Fruit fly (Drosophila melanogaster) whole organism, embryonic: Measurements from ENCODE around the gene nonC.

Experiments
- Ada2b ChIP-seq: fragments of 200-800 bp; sonication (Bioruptor generic); IDR thresholded peaks from 2 replicates; pipeline ENCODE4 v1.3.6; 2022; ENCODE audit warnings: missing biosample characterization, missing genetic modification characterization
- CG15073 ChIP-seq: fragments of 200-800 bp; sonication (Bioruptor generic); optimal IDR thresholded peaks from 2 replicates; lab custom pipeline; 2016; ENCODE audit warnings: missing biosample characterization, missing genetic modification characterization
- CG31388 ChIP-seq: fragments of 200-800 bp; sonication (Bioruptor generic); optimal IDR thresholded peaks from 2 replicates; lab custom pipeline; 2016; ENCODE audit warnings: missing biosample characterization, missing genetic modification characterization
- CG3163 ChIP-seq: fragments of 200-800 bp; sonication (Bioruptor generic); optimal IDR thresholded peaks from 3 replicates; lab custom pipeline; 2016; ENCODE audit warnings: missing biosample characterization, missing genetic modification characterization
- CG34422 ChIP-seq: fragments of 200-800 bp; sonication (Bioruptor generic); IDR thresholded peaks from 3 replicates; pipeline ENCODE4 v1.3.6; 2022; ENCODE audit warnings: missing biosample characterization, missing genetic modification characterization
- CG4328 ChIP-seq: fragments of 200-800 bp; sonication (Bioruptor generic); optimal IDR thresholded peaks from 3 replicates; lab custom pipeline; 2017; ENCODE audit warnings: missing biosample characterization, missing genetic modification reagents, missing genetic modification characterization
- CG8089 ChIP-seq: fragments of 200-800 bp; sonication (Bioruptor generic); optimal IDR thresholded peaks from 3 replicates; lab custom pipeline; 2016; ENCODE audit warnings: missing biosample characterization, missing genetic modification characterization
- Ravus ChIP-seq: fragments of 200-800 bp; sonication (Bioruptor generic); IDR thresholded peaks from 2 replicates; pipeline ENCODE4 v1.3.6; 2022; ENCODE audit warnings: missing biosample characterization, missing genetic modification characterization
- Sin3A ChIP-seq: fragments of >200 bp; optimal IDR thresholded peaks from 2 replicates; lab custom pipeline; 2018
- az2 ChIP-seq: fragments of 200-800 bp; sonication (Bioruptor generic); optimal IDR thresholded peaks from 3 replicates; lab custom pipeline; 2016; ENCODE audit warnings: missing biosample characterization, missing genetic modification characterization
- lov ChIP-seq, 2 experiments: fragments of 200-800 bp in 1 of 2; fragments of >200 bp in 1 of 2; sonication (Bioruptor generic) in 1 of 2; IDR thresholded peaks in 1 of 2; optimal IDR thresholded peaks in 1 of 2; 2 replicates in 1 of 2; 3 replicates in 1 of 2; pipeline versions ENCODE4 v1.3.6 to Lab custom; 2017 to 2022; ENCODE audit warnings: missing biosample characterization in 1 of 2, missing genetic modification characterization in 1 of 2
- zf30C ChIP-seq: fragments of 200-800 bp; sonication (Bioruptor generic); optimal IDR thresholded peaks from 3 replicates; lab custom pipeline; 2018; ENCODE audit warnings: missing biosample characterization, mild to moderate bottlenecking, missing genetic modification characterization

dm6 chrX:6813678-6814077, 10.6 kb upstream of the nonC start, which contains the start of gene iav:
- TF ChIP-seq Sin3A (lab: Kevin White, UChicago) (no peak), CG31388 (GFP tag; lab: Kevin White, UChicago) (no peak), CG34422 (no peak), az2 (GFP tag; lab: Kevin White, UChicago) (no peak), Ada2b (GFP tag; lab: Robert Waterston, UW) (no peak), CG8089 (no peak), lov (optimal IDR thresholded peaks at IDR 0.05; lab: Kevin White, UChicago) (no peak), lov (GFP tag; IDR thresholded peaks at IDR 0.05; lab: Robert Waterston, UW) (no peak), CG4328 (GFP tag; lab: Kevin White, UChicago) (no peak), zf30C (no peak), Ravus (GFP tag; lab: Robert Waterston, UW) (no peak), CG3163 (GFP tag; lab: Kevin White, UChicago) (no peak), CG15073 (GFP tag; lab: Kevin White, UChicago) (no peak)
